Fruit fly (Drosophila melanogaster) Kc167 (cell line): ENCODE data around the gene CG4766.

Source experiments
- Myc ChIP-seq: fragments of >200 bp; optimal IDR thresholded peaks from 2 replicates; lab custom pipeline; 2017; ENCODE audit warnings: missing external identifiers
- Sin3A ChIP-seq: fragments of >200 bp; optimal IDR thresholded peaks from 2 replicates; lab custom pipeline; 2018; ENCODE audit warnings: missing external identifiers
- h ChIP-seq: fragments of >200 bp; optimal IDR thresholded peaks from 3 replicates; lab custom pipeline; 2018; ENCODE audit warnings: missing external identifiers
- insv ChIP-seq: fragments of >200 bp; optimal IDR thresholded peaks from 3 replicates; lab custom pipeline; 2018; ENCODE audit warnings: missing external identifiers
- psq ChIP-seq: fragments of >200 bp; optimal IDR thresholded peaks from 2 replicates; lab custom pipeline; 2017; ENCODE audit warnings: missing external identifiers
- ttk ChIP-seq: sonication (Bioruptor generic); optimal IDR thresholded peaks from 2 replicates; lab custom pipeline; 2017; ENCODE audit warnings: missing external identifiers

CG4766 gene

DNA sequence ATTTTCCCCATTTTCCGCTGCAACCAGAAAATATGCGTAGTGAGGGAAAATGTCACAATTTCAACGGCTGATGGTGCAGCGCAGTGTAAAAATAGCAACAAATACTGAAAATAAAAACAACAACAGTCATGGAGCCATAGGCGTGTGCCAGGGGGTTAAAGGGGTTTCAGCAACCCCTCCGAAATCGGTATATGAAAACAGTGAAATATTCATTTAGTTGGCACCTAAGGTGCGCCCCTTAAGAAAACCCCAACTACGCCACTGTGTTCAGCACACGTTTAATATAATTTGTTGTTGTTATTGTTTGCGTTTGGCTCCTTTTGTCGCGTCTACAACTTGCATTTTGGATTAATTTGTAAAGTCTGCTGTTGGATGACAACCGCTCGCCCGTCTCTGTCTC is 28.6 kb downstream of the CG4766 start:
- TF ChIP-seq ttk (lab: Kevin White, UChicago) (no peak), Sin3A (lab: Kevin White, UChicago) (no peak), insv (no peak), psq (lab: Kevin White, UChicago) (no peak), Myc (lab: Kevin White, UChicago) (no peak), h (lab: Kevin White, UChicago) (no peak)

DNA sequence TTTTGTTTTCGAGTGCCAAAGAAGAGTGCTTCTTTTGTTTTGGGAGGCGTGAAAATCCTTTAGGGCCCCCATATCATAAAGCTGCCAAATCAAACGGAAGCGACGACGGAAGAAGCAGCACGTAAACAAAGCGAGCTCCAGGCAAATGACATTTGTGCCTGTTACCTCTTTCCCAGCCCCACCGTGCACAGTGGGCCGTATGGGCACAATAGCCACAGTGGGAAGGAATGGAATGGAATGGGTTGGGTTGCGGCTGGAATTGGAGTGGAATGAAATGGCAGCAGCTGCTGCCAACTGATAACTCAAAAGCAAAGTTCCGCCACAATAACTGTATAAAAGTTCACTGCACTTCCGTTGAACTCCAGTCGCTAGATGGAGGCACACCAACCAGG is 29.9 kb downstream of the CG4766 start:
- TF ChIP-seq Myc (lab: Kevin White, UChicago): no peak
- TF ChIP-seq ttk (lab: Kevin White, UChicago): no peak
- no peak for TF ChIP-seq insv
- TF ChIP-seq Sin3A (lab: Kevin White, UChicago): no peak
- TF ChIP-seq h (lab: Kevin White, UChicago): no peak
- no peak for TF ChIP-seq psq (lab: Kevin White, UChicago)

DNA sequence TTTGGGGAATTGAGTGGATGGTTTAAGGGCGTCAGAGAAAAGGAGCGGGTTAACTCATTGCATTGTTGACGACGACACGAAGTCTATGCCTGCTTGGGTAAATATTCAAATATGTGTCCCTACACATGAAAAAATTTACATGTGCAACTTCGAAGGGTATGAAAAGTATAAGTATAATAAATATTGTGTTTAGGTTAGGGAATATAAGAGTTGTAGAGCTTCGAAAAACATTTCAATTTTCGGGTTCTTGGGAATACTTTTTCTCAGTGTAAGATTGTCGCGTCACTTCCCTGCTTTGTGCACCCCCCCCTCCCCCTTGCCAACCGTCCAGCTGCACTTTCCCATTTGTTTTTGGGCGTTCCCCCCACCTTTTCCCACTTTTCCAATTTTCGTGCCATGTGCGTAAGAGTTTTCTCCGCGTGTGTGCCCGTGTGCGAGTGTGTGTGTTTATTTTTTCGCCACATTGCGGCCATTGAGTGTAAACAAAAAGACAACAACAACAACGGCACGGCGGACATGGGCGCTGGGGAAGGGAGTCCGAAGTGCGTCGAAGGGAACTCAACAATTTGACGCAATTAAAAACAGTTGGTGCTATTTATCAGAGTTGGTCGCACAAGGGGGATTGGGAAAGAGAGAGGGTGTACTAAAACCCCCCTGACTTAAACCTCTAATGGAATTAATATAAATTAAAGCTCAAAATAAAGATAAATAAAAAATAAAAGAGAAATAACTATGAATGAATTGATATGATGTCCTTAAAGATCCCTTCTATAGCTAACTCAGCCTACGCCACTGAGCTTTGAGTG is 30.5 kb downstream of the CG4766 start:
- TF ChIP-seq psq (lab: Kevin White, UChicago) (no peak), insv (no peak), Sin3A (lab: Kevin White, UChicago) (no peak), ttk (lab: Kevin White, UChicago) (no peak)

DNA sequence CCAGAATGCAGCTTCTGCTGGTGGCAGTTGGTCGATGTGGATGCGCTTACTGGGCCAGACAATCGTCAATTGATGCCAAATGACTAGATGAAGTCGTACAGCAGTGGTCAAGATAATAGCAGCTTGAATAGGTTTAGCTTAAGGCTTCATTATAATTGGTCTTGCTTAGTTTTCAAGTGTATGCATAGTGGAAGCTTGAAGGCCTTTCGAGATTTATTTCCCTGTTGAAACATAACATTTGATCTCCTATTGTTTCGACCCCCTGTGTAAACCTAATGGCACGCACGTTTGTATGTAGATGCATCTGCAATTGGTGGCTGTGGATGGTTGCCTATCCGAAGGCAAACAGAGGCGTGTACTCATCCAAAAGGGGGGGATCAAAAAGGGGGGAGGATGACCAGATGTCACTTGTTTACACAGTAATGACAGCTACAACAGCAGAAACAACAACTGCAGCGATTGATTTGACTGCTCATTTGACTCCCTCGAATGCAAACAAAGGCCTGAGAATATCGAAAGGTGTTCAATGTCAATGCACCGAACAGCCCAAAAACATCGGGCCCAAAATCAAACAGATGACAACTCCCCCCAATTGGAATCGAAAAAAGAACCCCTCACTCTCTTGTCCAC is 32.4 kb downstream of the CG4766 start:
- no peak for TF ChIP-seq Sin3A (lab: Kevin White, UChicago)
- TF ChIP-seq psq (lab: Kevin White, UChicago): no peak
- no peak for TF ChIP-seq h (lab: Kevin White, UChicago)
- no peak for TF ChIP-seq Myc (lab: Kevin White, UChicago)
- no peak for TF ChIP-seq ttk (lab: Kevin White, UChicago)

DNA sequence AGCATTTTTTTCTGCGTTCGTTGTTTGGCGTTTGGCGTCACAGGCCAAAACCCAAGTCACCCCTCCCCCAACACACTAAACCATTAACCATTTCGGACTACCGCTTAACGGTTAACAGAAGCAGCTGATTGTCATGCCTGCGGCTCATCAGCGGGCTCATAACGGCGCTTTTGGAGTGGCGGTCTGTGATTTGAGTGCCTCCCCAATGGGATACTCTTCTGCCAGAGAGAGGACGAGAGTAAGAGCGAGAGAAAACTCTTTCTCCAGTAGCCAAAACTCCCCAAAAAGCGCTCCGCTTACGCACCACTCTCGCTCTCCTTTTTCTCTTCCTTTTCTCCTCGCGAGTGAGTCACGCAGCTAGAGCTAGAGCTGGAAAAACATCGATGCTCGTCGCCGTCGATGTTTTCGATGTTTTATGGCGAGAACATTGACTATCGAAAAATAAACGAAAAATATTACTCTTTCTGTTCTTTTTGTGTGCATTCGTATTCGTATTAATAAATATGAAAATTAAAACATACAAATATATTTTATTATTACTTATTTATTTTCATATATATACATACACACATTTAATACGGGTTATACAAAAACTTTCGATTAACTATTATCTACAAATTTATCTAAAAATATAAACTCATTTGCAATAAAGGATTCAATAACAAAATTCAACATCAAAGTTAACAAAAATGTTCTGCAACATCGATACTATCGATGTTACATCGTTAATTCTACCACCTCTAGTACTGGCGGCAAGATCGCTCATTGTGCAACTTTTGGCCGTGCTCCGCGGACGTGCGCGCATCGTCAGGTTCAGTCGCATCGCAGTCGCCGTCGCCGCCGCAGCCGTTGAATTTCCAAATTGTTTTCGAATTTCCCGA is 34.8 kb downstream of the CG4766 start, which contains the start of gene Grip:
Gene Grip, plus strand, starts transcription at position 763 of the 881 bp plus-strand sequence.
- TF ChIP-seq insv: no peak
- no peak for TF ChIP-seq Sin3A (lab: Kevin White, UChicago)

DNA sequence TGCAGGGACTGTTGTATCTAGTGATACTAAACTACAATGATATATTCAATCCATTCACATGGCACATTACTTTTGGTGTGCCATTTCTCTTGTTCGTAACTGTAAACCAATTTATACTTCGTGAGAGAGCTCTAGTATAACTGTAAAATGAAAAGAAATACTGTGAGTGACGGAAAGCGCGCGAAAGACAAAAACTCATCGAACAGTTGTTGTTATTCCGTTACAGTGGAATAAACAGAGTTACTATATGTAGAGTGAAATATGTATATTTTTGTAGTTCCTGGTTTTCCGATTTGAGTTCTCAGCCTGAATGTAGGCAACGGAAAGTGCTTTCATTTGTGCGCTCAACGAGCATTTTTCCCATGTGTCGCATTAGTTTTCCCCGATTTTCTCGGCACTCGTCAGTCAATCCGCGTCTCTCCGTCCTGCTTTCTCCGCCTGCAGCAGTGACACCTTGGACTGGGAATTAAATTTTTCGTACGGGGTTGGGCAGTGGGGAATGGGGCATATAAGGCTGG is 36.4 kb downstream of the CG4766 start:
- TF ChIP-seq Myc (lab: Kevin White, UChicago) (no peak), psq (lab: Kevin White, UChicago) (no peak), insv (no peak), ttk (lab: Kevin White, UChicago) (no peak), h (lab: Kevin White, UChicago) (no peak), Sin3A (lab: Kevin White, UChicago) (no peak)

DNA sequence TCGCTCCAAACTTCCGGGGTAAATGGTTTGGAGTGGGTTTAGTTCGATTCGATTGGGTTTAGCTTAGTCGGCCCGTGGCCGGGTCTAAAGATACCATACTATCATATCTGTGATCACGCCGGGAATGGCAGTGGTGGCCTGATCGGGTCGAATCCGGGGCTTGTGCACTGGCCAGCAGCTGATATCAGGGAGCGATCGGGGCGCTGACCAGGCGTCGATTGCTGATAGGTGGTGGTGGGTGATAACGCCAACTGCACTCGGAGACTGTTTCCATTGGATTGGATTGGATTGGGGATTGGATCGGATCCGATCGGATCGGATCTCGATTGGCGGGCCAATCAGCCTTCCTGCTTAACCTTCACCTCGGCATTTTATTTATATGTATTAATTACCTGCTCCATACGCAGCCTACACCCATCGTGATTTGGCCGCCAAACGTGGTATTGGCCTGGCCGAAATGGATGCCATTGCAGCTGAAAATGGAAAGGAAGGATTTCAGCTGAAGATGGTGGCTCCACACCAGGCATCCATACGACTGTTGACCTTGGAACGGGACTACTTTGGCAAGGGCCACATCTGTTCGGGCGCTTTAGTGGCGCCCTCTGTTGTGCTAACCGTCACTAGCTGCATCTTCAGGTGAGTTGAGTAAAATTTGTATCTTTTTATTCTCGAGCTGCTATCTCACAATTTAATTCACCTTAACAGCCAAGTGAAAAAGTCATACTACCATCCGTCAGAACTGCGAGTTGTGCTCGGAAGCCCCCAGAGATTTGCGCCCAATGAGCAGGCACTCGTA is 43.8 kb downstream of the CG4766 start:
- TF ChIP-seq h (lab: Kevin White, UChicago) (no peak), insv (no peak), Sin3A (lab: Kevin White, UChicago) (no peak), ttk (lab: Kevin White, UChicago) (no peak), Myc (lab: Kevin White, UChicago) (no peak), psq (lab: Kevin White, UChicago) (no peak)

DNA sequence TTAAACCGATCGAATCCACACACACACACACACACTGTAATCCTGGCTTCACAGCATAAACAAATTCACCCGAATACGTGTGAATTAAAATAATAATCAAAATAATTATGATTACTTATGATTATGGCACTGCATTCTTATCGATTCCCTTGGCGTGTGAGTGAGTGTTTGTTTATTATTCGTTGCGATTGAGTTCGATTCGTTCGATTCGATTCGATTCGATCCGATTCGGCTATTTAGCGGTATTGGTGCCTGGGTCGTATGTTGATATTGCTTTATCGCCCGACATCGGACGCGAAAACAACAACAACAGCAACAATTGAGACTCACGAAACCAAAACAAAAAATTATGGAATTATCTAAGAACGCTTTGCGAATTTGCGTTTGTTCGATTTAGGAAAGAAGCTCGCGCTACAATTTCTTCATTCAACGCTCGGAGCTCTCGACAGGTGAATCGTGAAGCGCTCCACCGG is 45.4 kb downstream of the CG4766 start, which contains the start of gene CG6067:
Gene CG6067, plus strand, starts transcription at position 423 of the 473 bp plus-strand sequence.
- TF ChIP-seq insv (no peak), psq (lab: Kevin White, UChicago) (no peak), Myc (lab: Kevin White, UChicago) (no peak), Sin3A (lab: Kevin White, UChicago) (no peak), h (lab: Kevin White, UChicago) (no peak), ttk (lab: Kevin White, UChicago) (no peak)

DNA sequence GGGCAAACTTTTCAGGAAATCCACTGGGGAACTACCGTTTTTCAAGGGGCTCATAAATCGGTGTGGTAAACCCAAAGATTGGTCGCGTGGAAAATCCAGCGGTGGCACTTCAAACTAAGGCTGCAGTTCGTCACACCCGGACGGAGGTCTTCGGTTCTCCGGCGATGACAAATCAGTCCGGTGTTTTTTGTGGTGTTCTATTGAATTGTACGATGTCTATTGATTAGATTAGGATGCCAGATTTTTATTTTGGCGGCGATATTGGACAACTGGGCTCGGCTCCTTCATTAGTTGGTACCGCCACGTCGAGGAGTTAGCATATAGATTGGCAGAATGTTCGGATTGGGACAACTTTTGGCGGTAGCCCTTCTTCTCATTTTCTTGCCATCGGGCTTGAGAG is 48.3 kb downstream of the CG4766 start, which contains the start of gene CG6048:
Gene CG6048, plus strand, starts transcription at position 301 of the 400 bp plus-strand sequence.
- TF ChIP-seq Myc (lab: Kevin White, UChicago) (no peak), Sin3A (lab: Kevin White, UChicago) (no peak), insv (no peak), ttk (lab: Kevin White, UChicago) (no peak), h (lab: Kevin White, UChicago) (no peak), psq (lab: Kevin White, UChicago) (no peak)

DNA sequence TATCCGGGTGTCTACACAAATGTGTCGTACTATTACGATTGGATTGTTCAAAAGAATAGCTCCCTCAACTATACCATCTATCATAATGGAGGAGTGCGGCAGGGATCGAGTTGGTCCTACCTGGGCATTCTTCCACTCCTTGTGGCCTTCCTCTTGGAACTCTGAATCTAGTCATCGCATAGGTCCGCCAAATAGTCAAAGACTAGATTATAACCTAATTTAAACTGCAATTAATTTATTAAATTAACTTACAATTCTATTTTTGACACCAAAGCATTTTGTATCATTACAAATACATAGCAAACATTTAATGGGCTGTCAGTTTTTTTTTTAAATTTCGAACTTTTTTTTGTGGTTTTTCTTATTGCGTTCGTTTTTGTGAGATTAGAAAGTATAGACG is 50.6 kb downstream of the CG4766 start, which contains the start of gene CG32755:
Gene CG32755, plus strand, starts transcription at position 301 of the 400 bp plus-strand sequence.
- TF ChIP-seq psq (lab: Kevin White, UChicago) (no peak), h (lab: Kevin White, UChicago) (no peak), Myc (lab: Kevin White, UChicago) (no peak), ttk (lab: Kevin White, UChicago) (no peak), Sin3A (lab: Kevin White, UChicago) (no peak), insv (no peak)
